Worm (Caenorhabditis elegans): ENCODE measurements around the gene T23F2.3.

- TF ChIP-seq unc-62 (GFP tag; optimal IDR thresholded peaks at IDR 0.05) (no peak), nhr-77 (tag; optimal IDR thresholded peaks at IDR 0.05) (no peak), nhr-237 (tag; optimal IDR thresholded peaks at IDR 0.05) (no peak), ZK546.5 (tag; optimal IDR thresholded peaks at IDR 0.05) (no peak), nhr-28 (tag; optimal IDR thresholded peaks at IDR 0.05) (no peak)
These were observed 23.3 kb downstream of the T23F2.3 start for ce11 chrX:5488867-5489266.

Measured in whole organism, L3 larva.